Worm (Caenorhabditis elegans) whole organism, L2 larva: ENCODE results near the gene sym-2.

Experiments
- Y55F3AM.14 ChIP-seq: fragments of 200-800 bp; sonication (Bioruptor generic); optimal IDR thresholded peaks from 2 replicates; lab custom pipeline; 2018; ENCODE audit warnings: mild to moderate bottlenecking, missing genetic modification characterization, missing compliant biosample characterization
- aly-2 ChIP-seq: fragments of 150-350 bp; optimal IDR thresholded peaks from 2 replicates; lab custom pipeline; 2014; ENCODE audit warnings: missing biosample characterization, missing genetic modification characterization
- mab-5 ChIP-seq: fragments of 150-350 bp; optimal IDR thresholded peaks from 2 replicates; lab custom pipeline; 2014; ENCODE audit warnings: missing biosample characterization, missing genetic modification characterization
- nhr-11 ChIP-seq: fragments of 150-350 bp; optimal IDR thresholded peaks from 2 replicates; lab custom pipeline; 2014; ENCODE audit warnings: missing biosample characterization, missing genetic modification characterization
- sem-4 ChIP-seq: fragments of 150-350 bp; optimal IDR thresholded peaks from 2 replicates; lab custom pipeline; 2014; ENCODE audit warnings: missing biosample characterization, missing genetic modification reagents, missing genetic modification characterization
- skn-1 ChIP-seq: sonication (generic microtip); optimal IDR thresholded peaks from 2 replicates; lab custom pipeline; 2017; ENCODE audit warnings: missing biosample characterization, missing genetic modification characterization
- snpc-4 ChIP-seq: fragments of 150-350 bp; optimal IDR thresholded peaks from 2 replicates; lab custom pipeline; 2014; ENCODE audit warnings: missing biosample characterization, missing genetic modification characterization
- unc-62 ChIP-seq: fragments of 150-350 bp; optimal IDR thresholded peaks from 2 replicates; lab custom pipeline; 2014; ENCODE audit warnings: missing biosample characterization, missing genetic modification reagents, missing genetic modification characterization
- zag-1 ChIP-seq: fragments of 150-350 bp; optimal IDR thresholded peaks from 2 replicates; lab custom pipeline; 2014; ENCODE audit warnings: missing biosample characterization, missing genetic modification characterization
- ztf-1 ChIP-seq: fragments of 200-800 bp; sonication (Bioruptor generic); conservative IDR thresholded peaks from 2 replicates; pipeline ENCODE4 v1.3.6; 2022; ENCODE audit warnings: missing genetic modification characterization, missing compliant biosample characterization

- no peak for TF ChIP-seq snpc-4 (tag; lab: Kevin White, UChicago)
- TF ChIP-seq skn-1 (tag; lab: Kevin White, UChicago), result no peak
- no peak for TF ChIP-seq sem-4 (tag; lab: Kevin White, UChicago)
- TF ChIP-seq unc-62 (GFP tag; lab: Kevin White, UChicago), result no peak
- TF ChIP-seq aly-2 (tag; lab: Kevin White, UChicago), result no peak
- TF ChIP-seq ztf-1 (GFP tag; lab: Robert Waterston, UW), result no peak
- no peak for TF ChIP-seq nhr-11
- TF ChIP-seq Y55F3AM.14 (GFP tag; lab: Kevin White, UChicago), result no peak
- no peak for TF ChIP-seq zag-1 (tag; lab: Kevin White, UChicago)
- no peak for TF ChIP-seq mab-5 (tag; lab: Kevin White, UChicago)
These were observed 48.0 kb upstream of the sym-2 start, which contains the start of gene T26C5.3 for ce11 chrII:9236283-9236682.
